Fruit fly (Drosophila melanogaster) whole organism, adult: ENCODE measurements around the gene smog.
A peak's percentile ranks its signal among the peaks of the same experiment; 100 is the strongest.

Experiments
- CG11617 ChIP-seq: fragments of 200-800 bp; sonication (Bioruptor generic); optimal IDR thresholded peaks from 2 replicates; lab custom pipeline; 2017; ENCODE audit warnings: mild to moderate bottlenecking, missing biosample characterization, missing genetic modification reagents, missing genetic modification characterization
- CG12768 ChIP-seq: fragments of 200-800 bp; sonication (Bioruptor generic); optimal IDR thresholded peaks from 2 replicates; lab custom pipeline; 2017; ENCODE audit warnings: missing biosample characterization, missing genetic modification characterization, mild to moderate bottlenecking, moderate library complexity, missing genetic modification reagents
- CG14711 ChIP-seq: fragments of 200-800 bp; sonication (Bioruptor generic); optimal IDR thresholded peaks from 2 replicates; lab custom pipeline; 2018; ENCODE audit warnings: missing biosample characterization, mild to moderate bottlenecking, missing genetic modification characterization, moderate library complexity
- CG5204 ChIP-seq: fragments of 200-800 bp; sonication (Bioruptor generic); optimal IDR thresholded peaks from 2 replicates; lab custom pipeline; 2016; ENCODE audit warnings: missing biosample characterization, missing genetic modification characterization
- CG7101 ChIP-seq: fragments of 200-800 bp; sonication (Bioruptor generic); optimal IDR thresholded peaks from 2 replicates; lab custom pipeline; 2018; ENCODE audit warnings: missing biosample characterization, mild to moderate bottlenecking, missing genetic modification characterization, moderate library complexity
- Clk ChIP-seq: fragments of 200-800 bp; sonication (Bioruptor generic); optimal IDR thresholded peaks from 2 replicates; lab custom pipeline; 2017; ENCODE audit warnings: missing biosample characterization, missing genetic modification characterization
- Hr96 ChIP-seq: fragments of 200-800 bp; sonication (Bioruptor generic); optimal IDR thresholded peaks from 2 replicates; lab custom pipeline; 2016; ENCODE audit warnings: missing biosample characterization, missing genetic modification characterization
- kay ChIP-seq: fragments of 200-800 bp; sonication (Bioruptor generic); peaks from one replicate; lab custom pipeline; 2016; ENCODE audit warnings: missing biosample characterization, missing genetic modification characterization, borderline replicate concordance
- pad ChIP-seq: fragments of 200-800 bp; sonication (Bioruptor generic); optimal IDR thresholded peaks from 3 replicates; lab custom pipeline; 2017; ENCODE audit warnings: missing biosample characterization, missing genetic modification characterization, mild to moderate bottlenecking, moderate library complexity, missing genetic modification reagents

DNA sequence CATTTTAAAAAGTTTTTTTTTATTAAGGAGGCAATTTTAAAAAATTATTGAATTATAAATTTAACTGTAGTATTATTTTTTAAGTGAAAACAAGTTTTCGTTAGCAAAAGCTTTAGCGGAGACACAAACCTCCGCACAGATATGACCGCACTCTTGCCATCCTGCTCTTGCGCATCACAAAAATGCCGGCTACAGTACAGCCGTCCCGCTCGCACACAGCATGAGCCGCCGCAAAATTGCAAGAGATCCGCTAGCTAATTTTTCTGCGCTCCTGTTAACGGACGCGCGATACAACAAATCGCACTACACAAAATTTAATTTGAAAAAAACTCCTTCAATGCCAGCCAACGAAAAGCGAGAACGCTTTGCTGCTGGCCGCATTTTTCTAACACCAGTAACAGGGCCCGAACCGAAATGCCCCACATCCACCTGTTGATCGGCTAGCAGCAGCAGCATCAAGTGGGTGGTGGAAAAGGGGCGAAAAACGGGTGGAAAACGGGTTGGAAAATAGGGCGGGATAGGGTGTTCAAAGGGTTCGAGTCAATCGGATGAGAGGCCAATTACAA lies 42.5 kb upstream of the smog start:
- peak; percentile 33 for TF ChIP-seq pad
- peak; percentile 76 for TF ChIP-seq kay
- peak; percentile 47 for TF ChIP-seq CG12768 (GFP tag; lab: Kevin White, UChicago)
- TF ChIP-seq CG7101, result peak; percentile 54
- no peak for TF ChIP-seq CG11617 (GFP tag; lab: Kevin White, UChicago)
- TF ChIP-seq CG5204 (GFP tag; lab: Kevin White, UChicago), result peak; percentile 11
- TF ChIP-seq Clk (GFP tag; lab: Kevin White, UChicago), result no peak
- TF ChIP-seq CG14711 (tag; lab: Kevin White, UChicago), result no peak
- TF ChIP-seq Hr96 (GFP tag; lab: Kevin White, UChicago), result no peak
